Fruit fly (Drosophila melanogaster) whole organism, embryonic: ENCODE data around the gene jim.

Source experiments
- Asciz ChIP-seq: fragments of 200-800 bp; sonication (Bioruptor generic); optimal IDR thresholded peaks from 2 replicates; lab custom pipeline; 2017; ENCODE audit warnings: missing biosample characterization, mild to moderate bottlenecking, missing genetic modification characterization, missing genetic modification reagents
- CG12071 ChIP-seq: fragments of 200-800 bp; sonication (Bioruptor generic); optimal IDR thresholded peaks from 3 replicates; lab custom pipeline; 2018; ENCODE audit warnings: missing biosample characterization, mild to moderate bottlenecking, missing genetic modification characterization
- CG12391 ChIP-seq: fragments of 200-800 bp; sonication (Bioruptor generic); optimal IDR thresholded peaks from 3 replicates; lab custom pipeline; 2018; ENCODE audit warnings: missing biosample characterization, mild to moderate bottlenecking, missing genetic modification characterization, moderate library complexity
- CG13123 ChIP-seq: fragments of 200-800 bp; sonication (Bioruptor generic); optimal IDR thresholded peaks from 2 replicates; lab custom pipeline; 2016; ENCODE audit warnings: missing biosample characterization, missing genetic modification characterization
- CG13894 ChIP-seq: fragments of 200-800 bp; sonication (Bioruptor generic); optimal IDR thresholded peaks from 3 replicates; lab custom pipeline; 2018; ENCODE audit warnings: missing biosample characterization, mild to moderate bottlenecking, missing genetic modification characterization, moderate library complexity
- CG14050 ChIP-seq: fragments of 200-800 bp; sonication (Bioruptor generic); IDR thresholded peaks from 3 replicates; pipeline ENCODE4 v1.3.6; 2022; ENCODE audit warnings: missing biosample characterization, missing genetic modification characterization
- CG18262 ChIP-seq: fragments of 200-800 bp; optimal IDR thresholded peaks from 3 replicates; lab custom pipeline; 2019; ENCODE audit warnings: missing biosample characterization, mild to moderate bottlenecking, missing genetic modification characterization, moderate library complexity
- CG31224 ChIP-seq: fragments of 200-800 bp; sonication (Bioruptor generic); IDR thresholded peaks from 2 replicates; pipeline ENCODE4 v1.3.6; 2022; ENCODE audit warnings: missing biosample characterization, missing genetic modification characterization
- CG4360 ChIP-seq: fragments of 200-800 bp; sonication (Bioruptor generic); IDR thresholded peaks from 2 replicates; pipeline ENCODE4 v1.3.6; 2022; ENCODE audit warnings: missing biosample characterization, missing genetic modification characterization
- CG5245 ChIP-seq: fragments of 200-800 bp; sonication (Bioruptor generic); optimal IDR thresholded peaks from 3 replicates; lab custom pipeline; 2016; ENCODE audit warnings: missing biosample characterization, missing genetic modification characterization
- CG6854 ChIP-seq: fragments of 200-800 bp; sonication (Bioruptor generic); optimal IDR thresholded peaks from 3 replicates; lab custom pipeline; 2017; ENCODE audit warnings: missing biosample characterization, mild to moderate bottlenecking, missing genetic modification characterization
- CG7987 ChIP-seq: fragments of 200-800 bp; sonication (Bioruptor generic); optimal IDR thresholded peaks from 2 replicates; lab custom pipeline; 2018; ENCODE audit warnings: missing biosample characterization, mild to moderate bottlenecking, missing genetic modification characterization, moderate library complexity
- CG9437 ChIP-seq: fragments of 200-800 bp; sonication (Bioruptor generic); optimal IDR thresholded peaks from 2 replicates; lab custom pipeline; 2018; ENCODE audit warnings: missing biosample characterization, mild to moderate bottlenecking, missing genetic modification characterization
- Dbx ChIP-seq: fragments of 200-800 bp; sonication (Bioruptor generic); IDR thresholded peaks from 3 replicates; pipeline ENCODE4 v1.3.6; 2022; ENCODE audit warnings: missing biosample characterization, missing genetic modification characterization
- Dp ChIP-seq: fragments of 200-800 bp; sonication (Bioruptor generic); optimal IDR thresholded peaks from 2 replicates; lab custom pipeline; 2018; ENCODE audit warnings: missing biosample characterization, mild to moderate bottlenecking, missing genetic modification characterization, moderate library complexity
- E2f2 ChIP-seq: fragments of 200-800 bp; sonication (Bioruptor generic); IDR thresholded peaks from 2 replicates; pipeline ENCODE4 v1.3.6; 2022; ENCODE audit warnings: missing biosample characterization, missing genetic modification characterization
- Ets97D ChIP-seq: fragments of 200-800 bp; sonication (Bioruptor generic); optimal IDR thresholded peaks from 3 replicates; lab custom pipeline; 2016; ENCODE audit warnings: missing biosample characterization, missing genetic modification characterization
- HLH54F ChIP-seq: fragments of 200-800 bp; sonication (Bioruptor generic); optimal IDR thresholded peaks from 3 replicates; lab custom pipeline; 2016; ENCODE audit warnings: missing biosample characterization, missing genetic modification characterization
- HLHmδ ChIP-seq: fragments of 200-800 bp; sonication (Bioruptor generic); optimal IDR thresholded peaks from 2 replicates; lab custom pipeline; 2018; ENCODE audit warnings: missing biosample characterization, mild to moderate bottlenecking, missing genetic modification characterization, moderate library complexity
- Hmx ChIP-seq: fragments of 200-800 bp; sonication (Bioruptor generic); optimal IDR thresholded peaks from 2 replicates; lab custom pipeline; 2016; ENCODE audit warnings: missing biosample characterization, missing genetic modification characterization
- Hr3 ChIP-seq: fragments of 200-800 bp; sonication (Bioruptor generic); optimal IDR thresholded peaks from 3 replicates; lab custom pipeline; 2016; ENCODE audit warnings: missing biosample characterization, missing genetic modification characterization
- MBD-R2 ChIP-seq: fragments of 200-800 bp; sonication (Bioruptor generic); IDR thresholded peaks from 2 replicates; pipeline ENCODE4 v1.3.6; 2022; ENCODE audit warnings: missing biosample characterization, missing genetic modification characterization
- MESR4 ChIP-seq: fragments of 200-800 bp; sonication (Bioruptor generic); optimal IDR thresholded peaks from 2 replicates; lab custom pipeline; 2018; ENCODE audit warnings: missing biosample characterization, mild to moderate bottlenecking, missing genetic modification characterization, moderate library complexity
- Max ChIP-seq: fragments of 200-800 bp; sonication (Bioruptor generic); optimal IDR thresholded peaks from 2 replicates; lab custom pipeline; 2016; ENCODE audit warnings: missing biosample characterization, mild to moderate bottlenecking, missing genetic modification characterization
- Meics ChIP-seq: fragments of 200-800 bp; sonication (Bioruptor generic); optimal IDR thresholded peaks from 2 replicates; lab custom pipeline; 2017; ENCODE audit warnings: missing biosample characterization, mild to moderate bottlenecking, missing genetic modification characterization
- NC2β ChIP-seq: fragments of 200-800 bp; sonication (Bioruptor generic); optimal IDR thresholded peaks from 2 replicates; lab custom pipeline; 2016; ENCODE audit warnings: missing biosample characterization, missing genetic modification characterization
- Optix ChIP-seq: fragments of 200-800 bp; sonication (Bioruptor generic); IDR thresholded peaks from 3 replicates; pipeline ENCODE4 v1.3.6; 2022; ENCODE audit warnings: missing biosample characterization, missing genetic modification characterization
- Sox102F ChIP-seq: fragments of 200-800 bp; sonication (Bioruptor generic); optimal IDR thresholded peaks from 2 replicates; lab custom pipeline; 2018; ENCODE audit warnings: missing biosample characterization, mild to moderate bottlenecking, missing genetic modification characterization, moderate library complexity
- Usf ChIP-seq: fragments of 200-800 bp; sonication (Bioruptor generic); optimal IDR thresholded peaks from 2 replicates; lab custom pipeline; 2017; ENCODE audit warnings: missing genotype, missing biosample characterization, missing genetic modification characterization
- abd-A ChIP-seq: fragments of 200-800 bp; sonication (Bioruptor generic); optimal IDR thresholded peaks from 3 replicates; lab custom pipeline; 2019; ENCODE audit warnings: missing biosample characterization, mild to moderate bottlenecking, missing genetic modification characterization, moderate library complexity
- ato ChIP-seq: fragments of 200-800 bp; sonication (Bioruptor generic); IDR thresholded peaks from 2 replicates; pipeline ENCODE4 v1.3.6; 2022; ENCODE audit warnings: missing biosample characterization, missing genetic modification characterization; ENCODE audit not compliant: partially characterized antibody
- bbx ChIP-seq: fragments of 200-800 bp; sonication (Bioruptor generic); IDR thresholded peaks from 2 replicates; pipeline ENCODE4 v1.3.6; 2022; ENCODE audit warnings: missing biosample characterization, missing genetic modification characterization; ENCODE audit not compliant: partially characterized antibody
- bowl ChIP-seq: fragments of 200-800 bp; sonication (Bioruptor generic); IDR thresholded peaks from 2 replicates; pipeline ENCODE4 v1.3.6; 2022; ENCODE audit warnings: missing biosample characterization, missing genetic modification characterization
- cad ChIP-seq: fragments of >200 bp; optimal IDR thresholded peaks from 2 replicates; lab custom pipeline; 2017; ENCODE audit warnings: missing biosample characterization, missing genetic modification characterization
- crp ChIP-seq, 2 experiments: fragments of 200-800 bp; sonication (Bioruptor generic); optimal IDR thresholded peaks; 2 replicates in 1 of 2; 3 replicates in 1 of 2; lab custom pipeline; 2017; ENCODE audit warnings: missing biosample characterization in 2 of 2, missing genetic modification characterization in 2 of 2, mild to moderate bottlenecking in 1 of 2, moderate library complexity in 1 of 2
- eyg ChIP-seq: fragments of 200-800 bp; sonication (Bioruptor generic); optimal IDR thresholded peaks from 3 replicates; lab custom pipeline; 2016; ENCODE audit warnings: missing biosample characterization, missing genetic modification characterization
- gcm ChIP-seq: fragments of 200-800 bp; sonication (Bioruptor generic); optimal IDR thresholded peaks from 2 replicates; lab custom pipeline; 2019; ENCODE audit warnings: missing biosample characterization, mild to moderate bottlenecking, missing genetic modification characterization, moderate library complexity
- gcm2 ChIP-seq: fragments of 200-800 bp; sonication (Bioruptor generic); optimal IDR thresholded peaks from 2 replicates; lab custom pipeline; 2016; ENCODE audit warnings: missing biosample characterization, missing genetic modification characterization
- hb ChIP-seq: fragments of 200-800 bp; sonication (Bioruptor generic); IDR thresholded peaks from 3 replicates; pipeline ENCODE4 v1.3.6; 2022; ENCODE audit warnings: missing biosample characterization, missing genetic modification characterization; ENCODE audit not compliant: partially characterized antibody
- jing ChIP-seq: fragments of 200-800 bp; sonication (Bioruptor generic); optimal IDR thresholded peaks from 2 replicates; lab custom pipeline; 2018; ENCODE audit warnings: missing biosample characterization, mild to moderate bottlenecking, missing genetic modification characterization
- kay ChIP-seq: fragments of 200-800 bp; sonication (Bioruptor generic); optimal IDR thresholded peaks from 2 replicates; lab custom pipeline; 2016; ENCODE audit warnings: missing biosample characterization, missing genetic modification characterization
- ken ChIP-seq: fragments of 200-800 bp; sonication (Bioruptor generic); IDR thresholded peaks from 3 replicates; pipeline ENCODE4 v1.3.6; 2022; ENCODE audit warnings: missing biosample characterization, missing genetic modification characterization
- lmd ChIP-seq: fragments of 200-800 bp; sonication (Bioruptor generic); IDR thresholded peaks from 2 replicates; pipeline ENCODE4 v1.3.6; 2022; ENCODE audit warnings: missing biosample characterization, missing genetic modification characterization
- nom ChIP-seq: fragments of 200-800 bp; sonication (Bioruptor generic); optimal IDR thresholded peaks from 2 replicates; lab custom pipeline; 2017; ENCODE audit warnings: missing biosample characterization, missing genetic modification characterization, mild to moderate bottlenecking, moderate library complexity, missing genetic modification reagents
- onecut ChIP-seq: fragments of 200-800 bp; sonication (Bioruptor generic); IDR thresholded peaks from 2 replicates; pipeline ENCODE4 v1.3.6; 2022; ENCODE audit warnings: missing biosample characterization, missing genetic modification characterization
- pan ChIP-seq, 4 experiments: fragments of >200 bp in 3 of 4; fragments of 200-800 bp in 1 of 4; sonication (Bioruptor generic) in 1 of 4; optimal IDR thresholded peaks in 3 of 4; IDR thresholded peaks in 1 of 4; 2 replicates each; pipeline versions ENCODE4 v1.3.6 to Lab custom; 2017 to 2022; ENCODE audit warnings: missing biosample characterization in 2 of 4, missing genetic modification characterization in 2 of 4, mixed read lengths in 1 of 4
- pfk ChIP-seq: fragments of 200-800 bp; sonication (Bioruptor generic); optimal IDR thresholded peaks from 2 replicates; lab custom pipeline; 2018; ENCODE audit warnings: missing biosample characterization, mild to moderate bottlenecking, missing genetic modification characterization, moderate library complexity
- sqz ChIP-seq: fragments of 200-800 bp; sonication (Bioruptor generic); optimal IDR thresholded peaks from 3 replicates; lab custom pipeline; 2018; ENCODE audit warnings: missing biosample characterization, mild to moderate bottlenecking, missing genetic modification characterization
- ssp ChIP-seq: fragments of 200-800 bp; sonication (Bioruptor generic); IDR thresholded peaks from 2 replicates; pipeline ENCODE4 v1.3.6; 2022; ENCODE audit warnings: missing biosample characterization, missing genetic modification characterization
- unc-4 ChIP-seq: fragments of 200-800 bp; sonication (Bioruptor generic); IDR thresholded peaks from 2 replicates; pipeline ENCODE4 v1.3.6; 2022; ENCODE audit warnings: missing biosample characterization, missing genetic modification characterization; ENCODE audit not compliant: partially characterized antibody

Gene jim

DNA sequence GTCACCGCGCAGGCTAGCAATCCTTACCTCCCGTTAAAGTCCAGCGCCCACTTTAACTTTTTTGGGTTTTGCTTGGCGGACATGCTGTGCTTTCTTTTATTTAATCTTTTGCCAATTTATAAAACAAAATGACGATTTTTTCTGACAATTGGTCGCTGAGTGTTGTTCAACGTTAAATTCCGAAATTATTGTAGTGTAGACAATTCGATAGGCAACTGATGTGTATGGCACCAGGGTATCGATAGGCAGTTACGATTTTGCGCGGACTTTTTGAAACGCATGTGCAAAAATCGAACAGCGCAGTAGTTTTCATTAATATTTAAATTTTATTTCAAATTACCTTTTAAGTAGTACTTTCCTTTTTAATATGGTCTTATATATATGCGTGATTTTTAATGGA lies 33.1 kb upstream of the jim start, which contains the start of gene EMC4 (continued):
- TF ChIP-seq Sox102F = no peak
- TF ChIP-seq MESR4 (GFP tag; lab: Kevin White, UChicago) = peak; percentile 85
- no peak for TF ChIP-seq jing
- TF ChIP-seq nom = peak; percentile 33
- no peak for TF ChIP-seq Meics (GFP tag; lab: Kevin White, UChicago)
- no peak for TF ChIP-seq cad (GFP tag; lab: Kevin White, UChicago)
- no peak for TF ChIP-seq pfk
- no peak for TF ChIP-seq CG5245
- TF ChIP-seq HLH54F = peak; percentile 62
- TF ChIP-seq Max = peak; percentile 6
- TF ChIP-seq Ets97D = peak; percentile 59
- peak; percentile 21 for TF ChIP-seq sqz (GFP tag; lab: Kevin White, UChicago)
- no peak for TF ChIP-seq Optix (GFP tag; lab: Robert Waterston, UW)
- peak; percentile 95 for TF ChIP-seq Dp
- peak; percentile 76 for TF ChIP-seq bbx (GFP tag; lab: Robert Waterston, UW)
- TF ChIP-seq onecut (GFP tag; lab: Robert Waterston, UW) = peak; percentile 35
- peak; percentile 8 for TF ChIP-seq eyg (GFP tag; lab: Kevin White, UChicago)
- peak; percentile 71 for TF ChIP-seq MBD-R2 (GFP tag; lab: Robert Waterston, UW)
- no peak for TF ChIP-seq ssp (GFP tag; lab: Robert Waterston, UW)
- no peak for TF ChIP-seq Hmx (GFP tag; lab: Kevin White, UChicago)
- TF ChIP-seq gcm (GFP tag; lab: Kevin White, UChicago) = no peak
- no peak for TF ChIP-seq abd-A (tag; lab: Kevin White, UChicago)
- TF ChIP-seq kay (GFP tag; lab: Kevin White, UChicago) = peak; percentile 44
- TF ChIP-seq HLHmδ (GFP tag; lab: Kevin White, UChicago) = no peak
- peak; percentile 4 for TF ChIP-seq CG6854 (GFP tag; lab: Kevin White, UChicago)
- TF ChIP-seq ken (GFP tag; lab: Robert Waterston, UW) = no peak; the same call in 2 of the 3 replicates
- no peak for TF ChIP-seq gcm2 (GFP tag; lab: Kevin White, UChicago)
- peak; percentile 15 for TF ChIP-seq CG18262 (tag; lab: Kevin White, UChicago)
- TF ChIP-seq CG12071 (GFP tag; lab: Kevin White, UChicago) = no peak
- TF ChIP-seq CG13123 (GFP tag; lab: Kevin White, UChicago) = peak; percentile 3
- TF ChIP-seq CG12391 (tag; lab: Kevin White, UChicago) = peak; percentile 54
- peak in 1 of 2 experiments; percentile 16 for TF ChIP-seq crp (GFP tag; optimal IDR thresholded peaks at IDR 0.05; lab: Kevin White, UChicago)
- TF ChIP-seq ato (GFP tag; lab: Robert Waterston, UW) = peak; percentile 68
- peak; percentile 28 for TF ChIP-seq Hr3 (GFP tag; lab: Kevin White, UChicago)
- TF ChIP-seq CG31224 (GFP tag; lab: Robert Waterston, UW) = no peak
- peak; percentile 29; the same call in 1 of the 2 replicates for TF ChIP-seq CG4360 (GFP tag; lab: Robert Waterston, UW)
- TF ChIP-seq lmd (GFP tag; lab: Robert Waterston, UW) = no peak; the same call in 1 of the 2 replicates
- no peak for TF ChIP-seq bowl (GFP tag; lab: Robert Waterston, UW)
- no peak for TF ChIP-seq Asciz (GFP tag; lab: Kevin White, UChicago)
- no peak for TF ChIP-seq Usf (GFP tag; lab: Kevin White, UChicago)
- TF ChIP-seq CG14050 (GFP tag; lab: Robert Waterston, UW) = 0 out of 3 replicates have a peak, but pooled peaks have one; percentile 21
- TF ChIP-seq hb (GFP tag; lab: Robert Waterston, UW) = no peak
- peak; percentile 33 for TF ChIP-seq CG9437 (GFP tag; lab: Kevin White, UChicago)
- peak; percentile 72 for TF ChIP-seq unc-4 (GFP tag; lab: Robert Waterston, UW)
- TF ChIP-seq E2f2 = peak; percentile 97
- no peak for TF ChIP-seq pan (optimal IDR thresholded peaks at IDR 0.05; lab: Kevin White, UChicago)
- no peak for TF ChIP-seq pan (GFP tag; optimal IDR thresholded peaks at IDR 0.05 in 1 of 2, IDR thresholded peaks at IDR 0.05 in 1 of 2)
- peak; percentile 71; the same call in 2 of the 3 replicates for TF ChIP-seq Dbx (GFP tag; lab: Robert Waterston, UW)
- TF ChIP-seq CG13894 = peak; percentile 38
- peak; percentile 44 for TF ChIP-seq CG7987 (GFP tag; lab: Kevin White, UChicago)
- TF ChIP-seq NC2β = peak; percentile 14
